Fruit fly (Drosophila melanogaster): ENCODE data around the gene Socs16D.

Socs16D gene

DNA sequence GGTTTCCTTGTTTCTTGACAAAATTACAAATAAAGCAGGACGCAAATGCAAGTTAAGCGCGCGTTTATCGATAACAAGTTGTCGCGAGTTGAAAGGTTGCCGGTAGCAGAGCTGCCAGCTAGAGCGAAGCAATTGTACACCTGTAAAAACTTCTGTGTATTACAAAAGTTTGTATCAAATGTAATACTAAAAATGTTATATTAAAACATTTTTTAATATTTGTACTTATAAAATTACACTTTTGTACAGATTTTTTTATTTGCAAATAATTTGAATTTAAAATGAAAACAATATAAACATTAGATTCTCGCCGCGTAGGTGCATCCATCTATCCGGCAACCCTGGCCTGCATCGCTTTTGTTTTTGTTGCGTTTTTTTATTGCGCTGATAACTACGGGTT is 17.3 kb upstream of the Socs16D start, which contains the start of the genes CG8142 and Ucp4A (continued):
- TF ChIP-seq Asciz (GFP tag; optimal IDR thresholded peaks at IDR 0.05) (peak; percentile 76), Lpt (GFP tag; optimal IDR thresholded peaks at IDR 0.05) (no peak), Deaf1 (tag; optimal IDR thresholded peaks at IDR 0.05) (peak; percentile 67), CG2202 (tag; optimal IDR thresholded peaks at IDR 0.05) (peak; percentile 60), NC2β (GFP tag; optimal IDR thresholded peaks at IDR 0.05) (no peak), sna (GFP tag; IDR thresholded peaks at IDR 0.05; ENCODE audit: partially characterized antibody) (no peak), CG15479 (GFP tag; optimal IDR thresholded peaks at IDR 0.05) (no peak), bbx (GFP tag; IDR thresholded peaks at IDR 0.05; ENCODE audit: partially characterized antibody) (no peak), B-H2 (GFP tag; optimal IDR thresholded peaks at IDR 0.05) (peak; percentile 85), hkb (optimal IDR thresholded peaks at IDR 0.05) (peak; percentile 54), hkb (GFP tag; IDR thresholded peaks at IDR 0.05) (peak; percentile 89), Chrac-16 (GFP tag; optimal IDR thresholded peaks at IDR 0.05) (peak; percentile 92), D (optimal IDR thresholded peaks at IDR 0.05) (no peak), D (GFP tag; optimal IDR thresholded peaks at IDR 0.05) (peak; percentile 89), CG12659 (GFP tag; optimal IDR thresholded peaks at IDR 0.05) (peak; percentile 89), CG9437 (GFP tag; optimal IDR thresholded peaks at IDR 0.05) (peak; percentile 77), unpg (GFP tag; optimal IDR thresholded peaks at IDR 0.05) (peak; percentile 91), CrebB (tag; optimal IDR thresholded peaks at IDR 0.05) (peak; percentile 66), CG11085 (GFP tag; IDR thresholded peaks at IDR 0.05) (peak; percentile 96), ro (GFP tag; IDR thresholded peaks at IDR 0.05) (peak; percentile 90), CTCF (GFP tag; optimal IDR thresholded peaks at IDR 0.05) (no peak), jigr1 (GFP tag; IDR thresholded peaks at IDR 0.05) (peak; percentile 93), ap (GFP tag; IDR thresholded peaks at IDR 0.05) (peak; percentile 93), gce (GFP tag; IDR thresholded peaks at IDR 0.05) (peak; percentile 89), run (tag; optimal IDR thresholded peaks at IDR 0.05) (peak; percentile 65), chif (GFP tag; optimal IDR thresholded peaks at IDR 0.05) (peak in 1 of 2 experiments; percentile 69), CG34376 (GFP tag; optimal IDR thresholded peaks at IDR 0.05) (peak; percentile 75), CG8944 (GFP tag; optimal IDR thresholded peaks at IDR 0.05) (peak; percentile 47), dm (GFP tag; optimal IDR thresholded peaks at IDR 0.05) (peak; percentile 26), CG18619 (GFP tag; optimal IDR thresholded peaks at IDR 0.05) (peak; percentile 86), tio (GFP tag; optimal IDR thresholded peaks at IDR 0.05) (peak; percentile 91), CG13894 (tag; optimal IDR thresholded peaks at IDR 0.05) (peak; percentile 83), ato (GFP tag; IDR thresholded peaks at IDR 0.05; ENCODE audit: partially characterized antibody) (no peak), klu (GFP tag; IDR thresholded peaks at IDR 0.05) (peak; percentile 93), CG2199 (GFP tag; IDR thresholded peaks at IDR 0.05) (peak; percentile 79; the same call in 1 of the 3 replicates), Mes4 (GFP tag; optimal IDR thresholded peaks at IDR 0.05) (peak; percentile 7), seq (GFP tag; IDR thresholded peaks at IDR 0.05) (peak; percentile 93), nmo (GFP tag; optimal IDR thresholded peaks at IDR 0.05) (peak; percentile 93), Fer2 (tag; optimal IDR thresholded peaks at IDR 0.05) (peak; percentile 88), lbe (GFP tag; optimal IDR thresholded peaks at IDR 0.05) (peak; percentile 80), Xrp1 (GFP tag; IDR thresholded peaks at IDR 0.05) (peak; percentile 98), Bgb (GFP tag; IDR thresholded peaks at IDR 0.05; ENCODE audit: partially characterized antibody) (peak; percentile 21; the same call in 1 of the 2 replicates), Ravus (GFP tag; IDR thresholded peaks at IDR 0.05) (peak; percentile 80), Camta (GFP tag; optimal IDR thresholded peaks at IDR 0.05) (peak; percentile 42), Bteb2 (GFP tag; optimal IDR thresholded peaks at IDR 0.05) (peak; percentile 35), ase (GFP tag; IDR thresholded peaks at IDR 0.05) (peak; percentile 93), dpn (GFP tag; optimal IDR thresholded peaks at IDR 0.05) (peak; percentile 73 to 90), grn (GFP tag; optimal IDR thresholded peaks at IDR 0.05) (peak; percentile 19), CG12391 (tag; optimal IDR thresholded peaks at IDR 0.05) (peak; percentile 93), CG2116 (GFP tag; optimal IDR thresholded peaks at IDR 0.05) (peak; percentile 76), ara (GFP tag; IDR thresholded peaks at IDR 0.05) (peak; percentile 96), tin (GFP tag; optimal IDR thresholded peaks at IDR 0.05) (peak; percentile 93)
